Fruit fly (Drosophila melanogaster) whole organism, wandering third instar larva: ENCODE measurements around the gene TwdlY.

ENCODE experiments used
- Abd-B ChIP-seq: fragments of >200 bp; optimal IDR thresholded peaks from 2 replicates; lab custom pipeline; 2017; ENCODE audit warnings: missing biosample characterization, missing genetic modification characterization
- CG32264 ChIP-seq: fragments of 200-800 bp; sonication (Bioruptor generic); optimal IDR thresholded peaks from 2 replicates; lab custom pipeline; 2016; ENCODE audit warnings: missing biosample characterization, missing genetic modification characterization
- CG9705 ChIP-seq: fragments of 200-800 bp; sonication (Bioruptor generic); optimal IDR thresholded peaks from 2 replicates; lab custom pipeline; 2018; ENCODE audit warnings: missing biosample characterization, mild to moderate bottlenecking, missing genetic modification characterization
- CrebA ChIP-seq: fragments of 200-800 bp; sonication (Bioruptor generic); optimal IDR thresholded peaks from 2 replicates; lab custom pipeline; 2016; ENCODE audit warnings: missing biosample characterization, mild to moderate bottlenecking, missing genetic modification characterization, borderline replicate concordance
- Dfd ChIP-seq: fragments of >200 bp; optimal IDR thresholded peaks from 2 replicates; lab custom pipeline; 2017; ENCODE audit warnings: missing biosample characterization, missing genetic modification characterization
- Dif ChIP-seq: fragments of 200-275, 200-300 bp; sonication (Bioruptor generic); optimal IDR thresholded peaks from 2 replicates; lab custom pipeline; 2018; ENCODE audit warnings: missing biosample characterization, missing genetic modification characterization; ENCODE audit not compliant: partially characterized antibody
- GATAd ChIP-seq: sonication (Bioruptor generic); optimal IDR thresholded peaks from 2 replicates; lab custom pipeline; 2016; ENCODE audit warnings: missing biosample characterization, missing genetic modification characterization
- HLH106 ChIP-seq: fragments of 200-800 bp; optimal IDR thresholded peaks from 3 replicates; lab custom pipeline; 2019; ENCODE audit warnings: missing biosample characterization, mild to moderate bottlenecking, missing genetic modification characterization, moderate library complexity
- Hnf4 ChIP-seq: fragments of 200-800 bp; sonication (Bioruptor generic); optimal IDR thresholded peaks from 2 replicates; lab custom pipeline; 2016; ENCODE audit warnings: missing biosample characterization, mild to moderate bottlenecking, missing genetic modification characterization
- Hr78 ChIP-seq: fragments of >200 bp; optimal IDR thresholded peaks from 2 replicates; lab custom pipeline; 2017; ENCODE audit warnings: missing biosample characterization, missing genetic modification characterization
- Hr83 ChIP-seq: fragments of 200-300 bp; sonication (Bioruptor generic); optimal IDR thresholded peaks from 2 replicates; lab custom pipeline; 2016; ENCODE audit warnings: missing biosample characterization, mild to moderate bottlenecking, missing genetic modification characterization, moderate library complexity; ENCODE audit not compliant: poor library complexity, severe bottlenecking
- Jra ChIP-seq: sonication (Bioruptor generic); optimal IDR thresholded peaks from 2 replicates; lab custom pipeline; 2016; ENCODE audit warnings: missing biosample characterization, missing genetic modification characterization
- Mio ChIP-seq: sonication (Bioruptor generic); optimal IDR thresholded peaks from 2 replicates; lab custom pipeline; 2016; ENCODE audit warnings: missing biosample characterization, missing genetic modification characterization
- Myc ChIP-seq: fragments of >200 bp; optimal IDR thresholded peaks from 2 replicates; lab custom pipeline; 2017
- N ChIP-seq: fragments of >200 bp; optimal IDR thresholded peaks from 2 replicates; lab custom pipeline; 2018; ENCODE audit warnings: missing biosample characterization, missing external identifiers, missing genetic modification characterization
- OdsH ChIP-seq: fragments of 200-800 bp; sonication (Bioruptor generic); optimal IDR thresholded peaks from 2 replicates; lab custom pipeline; 2016; ENCODE audit warnings: missing biosample characterization, mild to moderate bottlenecking, missing genetic modification characterization
- Rel ChIP-seq, 2 experiments: fragments of 200-800 bp; sonication (Bioruptor generic) in 1 of 2; optimal IDR thresholded peaks; 2 replicates in 1 of 2; 3 replicates in 1 of 2; lab custom pipeline; 2016 to 2019; ENCODE audit warnings: mild to moderate bottlenecking in 2 of 2, missing biosample characterization in 2 of 2, missing genetic modification characterization in 2 of 2, moderate library complexity in 1 of 2
- Vsx2 ChIP-seq: fragments of 200-300, 225-300 bp; sonication (Bioruptor generic); optimal IDR thresholded peaks from 2 replicates; lab custom pipeline; 2018; ENCODE audit warnings: missing biosample characterization, missing genetic modification characterization; ENCODE audit not compliant: partially characterized antibody
- brk ChIP-seq: fragments of 200-800 bp; sonication (Bioruptor generic); optimal IDR thresholded peaks from 2 replicates; lab custom pipeline; 2016; ENCODE audit warnings: missing biosample characterization, mild to moderate bottlenecking, missing genetic modification characterization
- dl ChIP-seq, 2 experiments: fragments of 175-275, 200-275 bp in 1 of 2; fragments of 200-275 bp in 1 of 2; sonication (Bioruptor generic); optimal IDR thresholded peaks; lab custom pipeline; 2018; ENCODE audit warnings: mild to moderate bottlenecking in 2 of 2, missing biosample characterization in 2 of 2, missing genetic modification characterization in 2 of 2, moderate library complexity in 2 of 2; ENCODE audit not compliant: partially characterized antibody in 2 of 2, insufficient read depth in 1 of 2
- dmrt93B ChIP-seq: fragments of 200-800 bp; sonication (Bioruptor generic); optimal IDR thresholded peaks from 2 replicates; lab custom pipeline; 2018; ENCODE audit warnings: missing biosample characterization, mild to moderate bottlenecking, missing genetic modification characterization
- dsf ChIP-seq: sonication (Bioruptor generic); optimal IDR thresholded peaks from 2 replicates; lab custom pipeline; 2016; ENCODE audit warnings: missing biosample characterization, missing genetic modification characterization, borderline replicate concordance
- ey ChIP-seq: fragments of 200-800 bp; sonication (Bioruptor generic); optimal IDR thresholded peaks from 2 replicates; lab custom pipeline; 2016; ENCODE audit warnings: missing biosample characterization, missing genetic modification characterization
- foxo ChIP-seq, 2 experiments: fragments of 200-800 bp; sonication (Bioruptor generic); optimal IDR thresholded peaks; 2 replicates in 1 of 2; 3 replicates in 1 of 2; lab custom pipeline; 2016 to 2017; ENCODE audit warnings: missing biosample characterization in 2 of 2, missing genetic modification characterization in 2 of 2
- fru ChIP-seq: fragments of 200-800 bp; sonication (Bioruptor generic); optimal IDR thresholded peaks from 3 replicates; lab custom pipeline; 2016; ENCODE audit warnings: missing biosample characterization, mild to moderate bottlenecking, missing genetic modification characterization
- h ChIP-seq: fragments of 200-800 bp; sonication (Bioruptor generic); optimal IDR thresholded peaks from 3 replicates; lab custom pipeline; 2016; ENCODE audit warnings: missing biosample characterization, mild to moderate bottlenecking, missing genetic modification characterization
- jim ChIP-seq: fragments of 175-275, 200-325 bp; sonication (Bioruptor generic); optimal IDR thresholded peaks from 2 replicates; lab custom pipeline; 2016; ENCODE audit warnings: missing biosample characterization, mild to moderate bottlenecking, missing genetic modification characterization
- lola ChIP-seq: fragments of >200 bp; optimal IDR thresholded peaks from 2 replicates; lab custom pipeline; 2017; ENCODE audit warnings: missing biosample characterization, missing genetic modification characterization
- pan ChIP-seq: fragments of >200 bp; optimal IDR thresholded peaks from 2 replicates; lab custom pipeline; 2017
- psq ChIP-seq: fragments of 200-800 bp; sonication (Bioruptor generic); optimal IDR thresholded peaks from 3 replicates; lab custom pipeline; 2017; ENCODE audit warnings: missing biosample characterization, mild to moderate bottlenecking, missing genetic modification characterization, moderate library complexity
- rgr ChIP-seq: fragments of 200-800 bp; sonication (Bioruptor generic); optimal IDR thresholded peaks from 3 replicates; lab custom pipeline; 2016; ENCODE audit warnings: missing biosample characterization, mild to moderate bottlenecking, missing genetic modification characterization
- sage ChIP-seq: fragments of 200-800 bp; sonication (Bioruptor generic); optimal IDR thresholded peaks from 2 replicates; lab custom pipeline; 2016; ENCODE audit warnings: missing biosample characterization, mild to moderate bottlenecking, missing genetic modification characterization
- sv ChIP-seq: fragments of 200-800 bp; sonication (Bioruptor generic); optimal IDR thresholded peaks from 3 replicates; lab custom pipeline; 2016; ENCODE audit warnings: missing biosample characterization, missing genetic modification characterization
- tai ChIP-seq: sonication (Bioruptor generic); optimal IDR thresholded peaks from 2 replicates; lab custom pipeline; 2016; ENCODE audit warnings: missing biosample characterization, missing genetic modification characterization
- usp ChIP-seq: fragments of >200 bp; optimal IDR thresholded peaks from 2 replicates; lab custom pipeline; 2017; ENCODE audit warnings: missing biosample characterization, missing genetic modification characterization
- woc ChIP-seq: sonication (Bioruptor generic); optimal IDR thresholded peaks from 2 replicates; lab custom pipeline; 2016; ENCODE audit warnings: missing biosample characterization, mild to moderate bottlenecking, missing genetic modification characterization

Gene TwdlY

dm6 chrX:16780244-16780643 is 45.5 kb downstream of the TwdlY start:
- no peak for TF ChIP-seq Hr83
- TF ChIP-seq sage = no peak
- no peak for TF ChIP-seq dl (GFP tag; optimal IDR thresholded peaks at IDR 0.05; lab: Kevin White, UChicago; ENCODE audit: insufficient read depth in 1 of 2, partially characterized antibody in 2 of 2)
- TF ChIP-seq pan (lab: Kevin White, UChicago) = no peak
- no peak for TF ChIP-seq Hr78 (GFP tag; lab: Kevin White, UChicago)
- TF ChIP-seq Abd-B (GFP tag; lab: Kevin White, UChicago) = no peak
- TF ChIP-seq Vsx2 (GFP tag; lab: Kevin White, UChicago) = no peak
- TF ChIP-seq Dif = no peak
- TF ChIP-seq sv (GFP tag; lab: Kevin White, UChicago) = no peak
- no peak for TF ChIP-seq h (GFP tag; lab: Kevin White, UChicago)
- no peak for TF ChIP-seq dmrt93B (GFP tag; lab: Kevin White, UChicago)
- TF ChIP-seq rgr (GFP tag; lab: Kevin White, UChicago) = no peak
- no peak for TF ChIP-seq Mio (GFP tag; lab: Kevin White, UChicago)
- TF ChIP-seq Rel (GFP tag; optimal IDR thresholded peaks at IDR 0.05; lab: Kevin White, UChicago) = no peak
- no peak for TF ChIP-seq Rel (tag; optimal IDR thresholded peaks at IDR 0.05; lab: Kevin White, UChicago)
- TF ChIP-seq CG32264 (GFP tag; lab: Kevin White, UChicago) = no peak
- TF ChIP-seq Hnf4 = no peak
- TF ChIP-seq, all 38 proteins: peak for 0

- TF ChIP-seq foxo (GFP tag; optimal IDR thresholded peaks at IDR 0.05; lab: Kevin White, UChicago) = peak in 1 of 2 experiments; percentile 1
- no peak for TF ChIP-seq Jra (GFP tag; lab: Kevin White, UChicago)
- no peak for TF ChIP-seq Hr83
- TF ChIP-seq usp (GFP tag; lab: Kevin White, UChicago) = no peak
- TF ChIP-seq sv (GFP tag; lab: Kevin White, UChicago) = no peak
- TF ChIP-seq CG9705 (GFP tag; lab: Kevin White, UChicago) = no peak
- TF ChIP-seq tai (GFP tag; lab: Kevin White, UChicago) = no peak
- TF ChIP-seq Abd-B (GFP tag; lab: Kevin White, UChicago) = no peak
- TF ChIP-seq h (GFP tag; lab: Kevin White, UChicago) = no peak
- no peak for TF ChIP-seq lola (GFP tag; lab: Kevin White, UChicago)
- TF ChIP-seq Vsx2 (GFP tag; lab: Kevin White, UChicago) = no peak
- TF ChIP-seq rgr (GFP tag; lab: Kevin White, UChicago) = peak; percentile 4
- no peak for TF ChIP-seq dl (GFP tag; optimal IDR thresholded peaks at IDR 0.05; lab: Kevin White, UChicago; ENCODE audit: insufficient read depth in 1 of 2, partially characterized antibody in 2 of 2)
- no peak for TF ChIP-seq CG32264 (GFP tag; lab: Kevin White, UChicago)
- TF ChIP-seq GATAd (GFP tag; lab: Kevin White, UChicago) = no peak
These were observed 46.3 kb downstream of the TwdlY start for dm6 chrX:16781055-16781454.

dm6 chrX:16782175-16782916 is 47.6 kb downstream of the TwdlY start:
- peak; percentile 4 for TF ChIP-seq ey
- peak; percentile 0 for TF ChIP-seq OdsH (GFP tag; lab: Kevin White, UChicago)
- TF ChIP-seq dmrt93B (GFP tag; lab: Kevin White, UChicago) = no peak
- TF ChIP-seq rgr (GFP tag; lab: Kevin White, UChicago) = peak; percentile 20
- TF ChIP-seq sv (GFP tag; lab: Kevin White, UChicago) = peak; percentile 8
- TF ChIP-seq h (GFP tag; lab: Kevin White, UChicago) = peak; percentile 13
- TF ChIP-seq HLH106 = no peak
- TF ChIP-seq Hr83 = no peak
- peak in 1 of 2 experiments; percentile 13 for TF ChIP-seq foxo (GFP tag; optimal IDR thresholded peaks at IDR 0.05; lab: Kevin White, UChicago)
- peak; percentile 4 for TF ChIP-seq fru
- TF ChIP-seq CrebA = no peak

- TF ChIP-seq OdsH (GFP tag; lab: Kevin White, UChicago) = no peak
- no peak for TF ChIP-seq brk (GFP tag; lab: Kevin White, UChicago)
- TF ChIP-seq Hnf4 = no peak
- no peak for TF ChIP-seq Hr83
- TF ChIP-seq HLH106 = no peak
- TF ChIP-seq Myc (lab: Kevin White, UChicago) = no peak
- TF ChIP-seq foxo (GFP tag; optimal IDR thresholded peaks at IDR 0.05; lab: Kevin White, UChicago) = no peak
- no peak for TF ChIP-seq usp (GFP tag; lab: Kevin White, UChicago)
- no peak for TF ChIP-seq rgr (GFP tag; lab: Kevin White, UChicago)
- no peak for TF ChIP-seq psq
- TF ChIP-seq ey = no peak
- no peak for TF ChIP-seq Dfd (GFP tag; lab: Kevin White, UChicago)
- TF ChIP-seq Dif = no peak
- TF ChIP-seq N = no peak
- TF ChIP-seq Mio (GFP tag; lab: Kevin White, UChicago) = no peak
- no peak for TF ChIP-seq woc
- no peak for TF ChIP-seq jim (GFP tag; lab: Kevin White, UChicago)
- TF ChIP-seq CrebA = no peak
- TF ChIP-seq Jra (GFP tag; lab: Kevin White, UChicago) = no peak
- no peak for TF ChIP-seq dsf (GFP tag; lab: Kevin White, UChicago)
- TF ChIP-seq, all 38 proteins: peak for 0
These were observed 48.5 kb downstream of the TwdlY start, which contains the start of gene if for dm6 chrX:16783141-16783715. Gene if (minus strand): TSS chrX:16783434.
